Fruit fly (Drosophila melanogaster): ENCODE measurements around the gene ush.

- no peak for TF ChIP-seq usp (GFP tag; optimal IDR thresholded peaks at IDR 0.05)
- TF ChIP-seq CG8478 (optimal IDR thresholded peaks at IDR 0.05) = no peak
- no peak for TF ChIP-seq psq (optimal IDR thresholded peaks at IDR 0.05)
- TF ChIP-seq Dll (optimal IDR thresholded peaks at IDR 0.05) = no peak
- TF ChIP-seq pan (optimal IDR thresholded peaks at IDR 0.05) = no peak
Observed at dm6 chr2L:577186-577585, 101.2 kb downstream of the ush start, which contains the start of gene Pph13.
